Fruit fly (Drosophila melanogaster) whole organism, embryonic: ENCODE results near the gene Gr5a.

Experiments
- BEAF-32 ChIP-seq: fragments of 200-800 bp; sonication (Bioruptor generic); optimal IDR thresholded peaks from 3 replicates; lab custom pipeline; 2017; ENCODE audit warnings: missing biosample characterization, missing genetic modification characterization, mild to moderate bottlenecking, moderate library complexity, missing genetic modification reagents
- CG10147 ChIP-seq: fragments of 200-800 bp; sonication (Bioruptor generic); optimal IDR thresholded peaks from 2 replicates; lab custom pipeline; 2019; ENCODE audit warnings: missing biosample characterization, mild to moderate bottlenecking, missing genetic modification characterization, moderate library complexity
- CG11398 ChIP-seq: fragments of 200-800 bp; sonication (Bioruptor generic); optimal IDR thresholded peaks from 2 replicates; lab custom pipeline; 2016; ENCODE audit warnings: missing biosample characterization, missing genetic modification characterization
- CG11456 ChIP-seq: fragments of 200-800 bp; sonication (Bioruptor generic); IDR thresholded peaks from 3 replicates; pipeline ENCODE4 v1.3.6; 2022; ENCODE audit warnings: missing biosample characterization, missing genetic modification characterization
- CG12219 ChIP-seq: fragments of 200-800 bp; sonication (Bioruptor generic); optimal IDR thresholded peaks from 3 replicates; lab custom pipeline; 2018; ENCODE audit warnings: missing biosample characterization, mild to moderate bottlenecking, missing genetic modification characterization
- CG12391 ChIP-seq: fragments of 200-800 bp; sonication (Bioruptor generic); optimal IDR thresholded peaks from 3 replicates; lab custom pipeline; 2018; ENCODE audit warnings: missing biosample characterization, mild to moderate bottlenecking, missing genetic modification characterization, moderate library complexity
- CG13296 ChIP-seq: fragments of 200-800 bp; sonication (Bioruptor generic); optimal IDR thresholded peaks from 3 replicates; lab custom pipeline; 2018; ENCODE audit warnings: missing biosample characterization, mild to moderate bottlenecking, missing genetic modification characterization
- CG14965 ChIP-seq: fragments of 200-800 bp; sonication (Bioruptor generic); optimal IDR thresholded peaks from 2 replicates; lab custom pipeline; 2016; ENCODE audit warnings: missing biosample characterization, missing genetic modification characterization, borderline replicate concordance
- CG1647 ChIP-seq: fragments of 200-800 bp; sonication (Bioruptor generic); optimal IDR thresholded peaks from 3 replicates; lab custom pipeline; 2016; ENCODE audit warnings: missing biosample characterization, missing genetic modification characterization
- CG17912 ChIP-seq: fragments of 200-800 bp; sonication (Bioruptor generic); optimal IDR thresholded peaks from 2 replicates; lab custom pipeline; 2018; ENCODE audit warnings: missing biosample characterization, mild to moderate bottlenecking, missing genetic modification characterization
- CG2199 ChIP-seq: fragments of 200-800 bp; sonication (Bioruptor generic); IDR thresholded peaks from 3 replicates; pipeline ENCODE4 v1.3.6; 2022; ENCODE audit warnings: missing biosample characterization, missing genetic modification characterization
- CG2889 ChIP-seq: fragments of 200-800 bp; sonication (Bioruptor generic); IDR thresholded peaks from 3 replicates; pipeline ENCODE4 v1.3.6; 2022; ENCODE audit warnings: missing biosample characterization, missing genetic modification characterization
- CG31388 ChIP-seq: fragments of 200-800 bp; sonication (Bioruptor generic); optimal IDR thresholded peaks from 2 replicates; lab custom pipeline; 2016; ENCODE audit warnings: missing biosample characterization, missing genetic modification characterization
- CG33557 ChIP-seq: fragments of 200-800 bp; sonication (Bioruptor generic); optimal IDR thresholded peaks from 2 replicates; lab custom pipeline; 2019; ENCODE audit warnings: missing biosample characterization, mild to moderate bottlenecking, missing genetic modification characterization, moderate library complexity
- CG3838 ChIP-seq: fragments of 200-800 bp; sonication (Bioruptor generic); optimal IDR thresholded peaks from 3 replicates; lab custom pipeline; 2016; ENCODE audit warnings: missing biosample characterization, missing genetic modification characterization
- CG4328 ChIP-seq: fragments of 200-800 bp; sonication (Bioruptor generic); optimal IDR thresholded peaks from 3 replicates; lab custom pipeline; 2017; ENCODE audit warnings: missing biosample characterization, missing genetic modification reagents, missing genetic modification characterization
- CG7357 ChIP-seq: fragments of 200-800 bp; sonication (Bioruptor generic); IDR thresholded peaks from 3 replicates; pipeline ENCODE4 v1.3.6; 2022; ENCODE audit warnings: missing biosample characterization, missing genetic modification characterization
- CG7556 ChIP-seq: fragments of 200-800 bp; sonication (Bioruptor generic); optimal IDR thresholded peaks from 2 replicates; lab custom pipeline; 2017; ENCODE audit warnings: missing biosample characterization, mild to moderate bottlenecking, missing genetic modification characterization
- CG8388 ChIP-seq: fragments of 200-800 bp; sonication (Bioruptor generic); optimal IDR thresholded peaks from 2 replicates; lab custom pipeline; 2019; ENCODE audit warnings: missing biosample characterization, mild to moderate bottlenecking, missing genetic modification characterization, moderate library complexity
- CG9437 ChIP-seq: fragments of 200-800 bp; sonication (Bioruptor generic); optimal IDR thresholded peaks from 2 replicates; lab custom pipeline; 2018; ENCODE audit warnings: missing biosample characterization, mild to moderate bottlenecking, missing genetic modification characterization
- CG9932 ChIP-seq: fragments of 200-800 bp; sonication (Bioruptor generic); IDR thresholded peaks from 2 replicates; pipeline ENCODE4 v1.3.6; 2022; ENCODE audit warnings: missing biosample characterization, missing genetic modification characterization
- Chrac-16 ChIP-seq: fragments of 200-800 bp; sonication (Bioruptor generic); optimal IDR thresholded peaks from 3 replicates; lab custom pipeline; 2016; ENCODE audit warnings: missing biosample characterization, missing genetic modification characterization
- D19A ChIP-seq: fragments of 200-800 bp; optimal IDR thresholded peaks from 3 replicates; lab custom pipeline; 2019; ENCODE audit warnings: missing biosample characterization, mild to moderate bottlenecking, missing genetic modification characterization, moderate library complexity
- HLH3B ChIP-seq: fragments of 200-800 bp; sonication (Bioruptor generic); IDR thresholded peaks from 2 replicates; pipeline ENCODE4 v1.3.6; 2022; ENCODE audit warnings: missing biosample characterization, missing genetic modification characterization
- Nf-YA ChIP-seq: fragments of 200-800 bp; sonication (Bioruptor generic); IDR thresholded peaks from 2 replicates; pipeline ENCODE4 v1.3.6; 2022; ENCODE audit warnings: missing biosample characterization, missing genetic modification characterization
- Oli ChIP-seq: fragments of 200-800 bp; sonication (Bioruptor generic); optimal IDR thresholded peaks from 2 replicates; lab custom pipeline; 2018; ENCODE audit warnings: missing biosample characterization, mild to moderate bottlenecking, missing genetic modification characterization, moderate library complexity
- PHDP ChIP-seq: fragments of 200-800 bp; sonication (Bioruptor generic); optimal IDR thresholded peaks from 3 replicates; lab custom pipeline; 2018; ENCODE audit warnings: missing biosample characterization, mild to moderate bottlenecking, missing genetic modification characterization, moderate library complexity
- Sox100B ChIP-seq: fragments of 200-800 bp; sonication (Bioruptor generic); optimal IDR thresholded peaks from 3 replicates; lab custom pipeline; 2018; ENCODE audit warnings: missing biosample characterization, mild to moderate bottlenecking, missing genetic modification characterization
- Vsx1 ChIP-seq: fragments of 200-800 bp; sonication (Bioruptor generic); optimal IDR thresholded peaks from 2 replicates; lab custom pipeline; 2017; ENCODE audit warnings: missing biosample characterization, mild to moderate bottlenecking, missing genetic modification characterization, missing genetic modification reagents
- abd-A ChIP-seq: fragments of 200-800 bp; sonication (Bioruptor generic); optimal IDR thresholded peaks from 3 replicates; lab custom pipeline; 2019; ENCODE audit warnings: missing biosample characterization, mild to moderate bottlenecking, missing genetic modification characterization, moderate library complexity
- aop ChIP-seq: fragments of 200-800 bp; sonication (Bioruptor generic); IDR thresholded peaks from 2 replicates; pipeline ENCODE4 v1.3.6; 2022; ENCODE audit warnings: missing biosample characterization, missing genetic modification characterization
- bab2 ChIP-seq: fragments of 200-800 bp; sonication (Bioruptor generic); optimal IDR thresholded peaks from 2 replicates; lab custom pipeline; 2016; ENCODE audit warnings: missing biosample characterization, missing genetic modification characterization
- bigmax ChIP-seq: fragments of 200-800 bp; sonication (Bioruptor generic); optimal IDR thresholded peaks from 2 replicates; lab custom pipeline; 2018; ENCODE audit warnings: missing biosample characterization, mild to moderate bottlenecking, missing genetic modification characterization
- chn ChIP-seq: fragments of 200-800 bp; sonication (Bioruptor generic); optimal IDR thresholded peaks from 2 replicates; lab custom pipeline; 2016; ENCODE audit warnings: missing biosample characterization, missing genetic modification characterization
- crp ChIP-seq, 2 experiments: fragments of 200-800 bp; sonication (Bioruptor generic); optimal IDR thresholded peaks; 2 replicates in 1 of 2; 3 replicates in 1 of 2; lab custom pipeline; 2017; ENCODE audit warnings: missing biosample characterization in 2 of 2, missing genetic modification characterization in 2 of 2, mild to moderate bottlenecking in 1 of 2, moderate library complexity in 1 of 2
- dmrt11E ChIP-seq: fragments of 200-800 bp; sonication (Bioruptor generic); optimal IDR thresholded peaks from 3 replicates; lab custom pipeline; 2018; ENCODE audit warnings: missing biosample characterization, mild to moderate bottlenecking, missing genetic modification characterization, moderate library complexity
- emc ChIP-seq: fragments of 200-800 bp; sonication (Bioruptor generic); optimal IDR thresholded peaks from 2 replicates; lab custom pipeline; 2016; ENCODE audit warnings: missing biosample characterization, missing genetic modification characterization
- fu2 ChIP-seq: fragments of 200-800 bp; sonication (Bioruptor generic); optimal IDR thresholded peaks from 2 replicates; lab custom pipeline; 2016; ENCODE audit warnings: missing biosample characterization, missing genetic modification characterization
- gcm ChIP-seq: fragments of 200-800 bp; sonication (Bioruptor generic); optimal IDR thresholded peaks from 2 replicates; lab custom pipeline; 2019; ENCODE audit warnings: missing biosample characterization, mild to moderate bottlenecking, missing genetic modification characterization, moderate library complexity
- jumu ChIP-seq: fragments of 200-800 bp; sonication (Bioruptor generic); optimal IDR thresholded peaks from 3 replicates; lab custom pipeline; 2016; ENCODE audit warnings: missing biosample characterization, missing genetic modification characterization
- klu ChIP-seq: fragments of 200-800 bp; sonication (Bioruptor generic); IDR thresholded peaks from 2 replicates; pipeline ENCODE4 v1.3.6; 2022; ENCODE audit warnings: missing biosample characterization, missing genetic modification characterization
- lab ChIP-seq: fragments of 200-800 bp; sonication (Bioruptor generic); optimal IDR thresholded peaks from 3 replicates; lab custom pipeline; 2017; ENCODE audit warnings: missing biosample characterization, missing genetic modification characterization, mild to moderate bottlenecking, moderate library complexity, missing genetic modification reagents
- nom ChIP-seq: fragments of 200-800 bp; sonication (Bioruptor generic); optimal IDR thresholded peaks from 2 replicates; lab custom pipeline; 2017; ENCODE audit warnings: missing biosample characterization, missing genetic modification characterization, mild to moderate bottlenecking, moderate library complexity, missing genetic modification reagents
- pb ChIP-seq: fragments of 200-800 bp; sonication (Bioruptor generic); optimal IDR thresholded peaks from 3 replicates; lab custom pipeline; 2016; ENCODE audit warnings: missing biosample characterization, missing genetic modification characterization
- pita ChIP-seq: fragments of 200-800 bp; sonication (Bioruptor generic); optimal IDR thresholded peaks from 2 replicates; lab custom pipeline; 2017; ENCODE audit warnings: missing biosample characterization, mild to moderate bottlenecking, missing genetic modification characterization
- pnt ChIP-seq: fragments of 200-800 bp; sonication (Bioruptor generic); optimal IDR thresholded peaks from 3 replicates; lab custom pipeline; 2016; ENCODE audit warnings: missing biosample characterization, missing genetic modification characterization
- repo ChIP-seq: fragments of 200-800 bp; sonication (Bioruptor generic); optimal IDR thresholded peaks from 2 replicates; lab custom pipeline; 2016; ENCODE audit warnings: missing biosample characterization, missing genetic modification characterization
- row ChIP-seq: fragments of 200-800 bp; sonication (Bioruptor generic); IDR thresholded peaks from 3 replicates; pipeline ENCODE4 v1.3.6; 2022; ENCODE audit warnings: missing biosample characterization, missing genetic modification characterization
- sens ChIP-seq: fragments of 200-800 bp; sonication (Bioruptor generic); peaks from one replicate; lab custom pipeline; 2016; ENCODE audit warnings: missing biosample characterization, missing genetic modification characterization
- z ChIP-seq: fragments of 200-800 bp; sonication (Bioruptor generic); IDR thresholded peaks from 3 replicates; pipeline ENCODE4 v1.3.6; 2022; ENCODE audit warnings: missing biosample characterization, missing genetic modification characterization

The Gr5a gene

dm6 chrX:5698087-5698727, 17.8 kb downstream of the Gr5a start, which contains the start of gene AdamTS-B (continued):
- peak; percentile 49 for TF ChIP-seq CG7556
- TF ChIP-seq CG2889 (GFP tag; lab: Robert Waterston, UW): no peak
- TF ChIP-seq HLH3B (GFP tag; lab: Robert Waterston, UW): no peak
- TF ChIP-seq pita (GFP tag; lab: Kevin White, UChicago): no peak
- no peak for TF ChIP-seq Nf-YA
- TF ChIP-seq nom (GFP tag; lab: Kevin White, UChicago): peak; percentile 47
- no peak for TF ChIP-seq emc (GFP tag; lab: Kevin White, UChicago)
- no peak for TF ChIP-seq CG2199 (GFP tag; lab: Robert Waterston, UW)
- peak; percentile 63 for TF ChIP-seq CG9932 (GFP tag; lab: Robert Waterston, UW)
- no peak for TF ChIP-seq jumu
- TF ChIP-seq Oli (tag; lab: Kevin White, UChicago): peak; percentile 52
- no peak for TF ChIP-seq D19A (tag; lab: Kevin White, UChicago)
- peak; percentile 20 for TF ChIP-seq CG8388
- no peak for TF ChIP-seq z (GFP tag; lab: Robert Waterston, UW)
- TF ChIP-seq CG31388 (GFP tag; lab: Kevin White, UChicago): no peak
- TF ChIP-seq CG1647 (GFP tag; lab: Kevin White, UChicago): no peak
- TF ChIP-seq Vsx1: no peak
- no peak for TF ChIP-seq fu2 (GFP tag; lab: Kevin White, UChicago)
- peak; percentile 81 for TF ChIP-seq row (GFP tag; lab: Robert Waterston, UW)
- TF ChIP-seq CG11398: no peak
- TF ChIP-seq CG33557 (GFP tag; lab: Kevin White, UChicago): peak; percentile 39
- TF ChIP-seq bigmax: no peak
- TF ChIP-seq PHDP (tag; lab: Kevin White, UChicago): peak; percentile 19
- peak; percentile 24 for TF ChIP-seq Chrac-16 (GFP tag; lab: Kevin White, UChicago)
- TF ChIP-seq gcm (GFP tag; lab: Kevin White, UChicago): peak; percentile 25
- TF ChIP-seq CG7357 (GFP tag; lab: Robert Waterston, UW): no peak
- TF ChIP-seq bab2 (GFP tag; lab: Kevin White, UChicago): no peak
- TF ChIP-seq dmrt11E (tag; lab: Kevin White, UChicago): peak; percentile 49
- TF ChIP-seq CG4328 (GFP tag; lab: Kevin White, UChicago): no peak
- TF ChIP-seq pnt (GFP tag; lab: Kevin White, UChicago): no peak
- TF ChIP-seq lab (GFP tag; lab: Kevin White, UChicago): peak; percentile 32
- TF ChIP-seq CG17912 (GFP tag; lab: Kevin White, UChicago): no peak
- TF ChIP-seq klu (GFP tag; lab: Robert Waterston, UW): no peak
- peak; percentile 58 for TF ChIP-seq Sox100B
- TF ChIP-seq CG11456 (GFP tag; lab: Robert Waterston, UW): 0 out of 3 replicates have a peak, but pooled peaks have one; percentile 40
- no peak for TF ChIP-seq chn
- TF ChIP-seq aop: no peak
- TF ChIP-seq CG13296 (GFP tag; lab: Kevin White, UChicago): peak; percentile 55
- peak; percentile 88 for TF ChIP-seq sens
- TF ChIP-seq CG9437: no peak
- no peak for TF ChIP-seq pb (GFP tag; lab: Kevin White, UChicago)
- no peak for TF ChIP-seq CG3838 (GFP tag; lab: Kevin White, UChicago)
- TF ChIP-seq crp (GFP tag; optimal IDR thresholded peaks at IDR 0.05; lab: Kevin White, UChicago): no peak
- no peak for TF ChIP-seq BEAF-32
- no peak for TF ChIP-seq CG12219 (GFP tag; lab: Kevin White, UChicago)
- TF ChIP-seq CG10147 (GFP tag; lab: Kevin White, UChicago): peak; percentile 47
- TF ChIP-seq repo (GFP tag; lab: Kevin White, UChicago): no peak
- peak; percentile 66 for TF ChIP-seq CG12391 (tag; lab: Kevin White, UChicago)
- no peak for TF ChIP-seq abd-A (tag; lab: Kevin White, UChicago)
- TF ChIP-seq CG14965: no peak
